Fruit fly (Drosophila melanogaster): ENCODE data around the gene Fur1.

The Fur1 gene

DNA sequence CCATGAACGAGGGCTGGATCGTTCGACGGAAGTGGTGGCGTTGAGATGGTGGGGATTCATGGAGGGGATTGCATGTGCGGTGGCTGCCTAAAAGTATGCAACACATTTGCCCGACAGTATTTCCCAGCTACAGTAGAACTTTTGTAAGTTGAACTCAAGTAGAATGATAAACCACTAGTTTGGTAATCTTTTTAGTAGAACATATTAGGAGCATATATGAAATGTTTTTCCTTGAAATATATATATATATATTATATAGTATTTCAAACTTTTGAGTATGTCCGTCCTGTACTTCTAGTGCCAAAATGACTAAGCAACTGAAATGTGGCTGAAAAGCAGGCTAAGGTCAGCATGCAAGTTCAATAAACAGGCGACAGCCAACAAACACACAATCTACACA lies 84.3 kb downstream of the Fur1 start (continued):
- TF ChIP-seq pho (GFP tag; optimal IDR thresholded peaks at IDR 0.05) (no peak), CG15011 (GFP tag; optimal IDR thresholded peaks at IDR 0.05) (no peak), gem (tag; optimal IDR thresholded peaks at IDR 0.05) (no peak), HLH4C (GFP tag; IDR thresholded peaks at IDR 0.05; ENCODE audit: partially characterized antibody) (no peak), slbo (GFP tag; IDR thresholded peaks at IDR 0.05) (0 out of 2 replicates have a peak, but pooled peaks have one; percentile 10), mirr (GFP tag; optimal IDR thresholded peaks at IDR 0.05) (no peak), CG32767 (GFP tag; IDR thresholded peaks at IDR 0.05) (no peak), CG30403 (GFP tag; optimal IDR thresholded peaks at IDR 0.05) (no peak), TFAM (GFP tag; optimal IDR thresholded peaks at IDR 0.05) (no peak), Deaf1 (tag; optimal IDR thresholded peaks at IDR 0.05) (no peak), CG6765 (GFP tag; optimal IDR thresholded peaks at IDR 0.05) (no peak), CG11247 (GFP tag; IDR thresholded peaks at IDR 0.05) (no peak), CG8924 (tag; optimal IDR thresholded peaks at IDR 0.05) (no peak), CG8089 (GFP tag; optimal IDR thresholded peaks at IDR 0.05) (no peak), eyg (GFP tag; optimal IDR thresholded peaks at IDR 0.05) (no peak), tap (tag; optimal IDR thresholded peaks at IDR 0.05) (no peak), CG4360 (GFP tag; IDR thresholded peaks at IDR 0.05) (no peak), ro (GFP tag; IDR thresholded peaks at IDR 0.05) (no peak), Ada2b (GFP tag; IDR thresholded peaks at IDR 0.05) (0 out of 2 replicates have a peak, but pooled peaks have one; percentile 24), chm (GFP tag; IDR thresholded peaks at IDR 0.05) (no peak), BEAF-32 (GFP tag; optimal IDR thresholded peaks at IDR 0.05) (no peak), pb (GFP tag; optimal IDR thresholded peaks at IDR 0.05) (no peak), Nf-YC (tag; optimal IDR thresholded peaks at IDR 0.05) (no peak), CG7372 (GFP tag; IDR thresholded peaks at IDR 0.05) (no peak), bcd (GFP tag; optimal IDR thresholded peaks at IDR 0.05) (no peak), CG10209 (GFP tag; optimal IDR thresholded peaks at IDR 0.05) (no peak), bigmax (GFP tag; optimal IDR thresholded peaks at IDR 0.05) (no peak), Poxn (GFP tag; IDR thresholded peaks at IDR 0.05) (no peak), CG7357 (GFP tag; IDR thresholded peaks at IDR 0.05) (0 out of 3 replicates have a peak, but pooled peaks have one; percentile 23), Ptx1 (GFP tag; IDR thresholded peaks at IDR 0.05) (0 out of 2 replicates have a peak, but pooled peaks have one; percentile 12), CG15269 (tag; optimal IDR thresholded peaks at IDR 0.05) (peak; percentile 2), CHES-1-like (GFP tag; optimal IDR thresholded peaks at IDR 0.05) (no peak), z (GFP tag; IDR thresholded peaks at IDR 0.05) (no peak), row (GFP tag; IDR thresholded peaks at IDR 0.05) (peak; percentile 47; the same call in 2 of the 3 replicates), p53 (GFP tag; optimal IDR thresholded peaks at IDR 0.05) (no peak)

DNA sequence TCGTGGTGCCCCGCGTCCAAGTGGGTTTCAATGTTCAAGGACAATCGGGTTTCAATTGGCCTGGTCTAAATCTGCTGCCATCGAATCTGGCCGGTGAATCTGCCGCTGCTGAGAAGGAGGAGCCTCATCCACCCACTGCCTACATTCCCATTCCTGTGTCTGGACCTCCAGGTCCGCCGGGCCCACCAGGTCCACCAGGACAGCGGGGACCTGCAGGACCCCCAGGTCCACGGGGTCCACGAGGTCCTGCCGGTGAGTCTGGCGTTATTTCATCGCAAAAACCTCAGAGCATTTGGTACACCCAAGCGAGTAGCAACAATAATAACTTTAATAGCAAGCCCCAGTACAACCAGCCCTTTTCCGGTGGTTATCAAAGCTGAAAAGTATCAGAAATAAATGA lies 88.7 kb downstream of the Fur1 start:
- 0 out of 3 replicates have a peak, but pooled peaks have one; percentile 30 for TF ChIP-seq CG11456 (GFP tag; IDR thresholded peaks at IDR 0.05)
- no peak for TF ChIP-seq CG6813 (GFP tag; optimal IDR thresholded peaks at IDR 0.05)
- TF ChIP-seq Hr39 (optimal IDR thresholded peaks at IDR 0.05), result peak; percentile 49
- TF ChIP-seq Hsf (GFP tag; optimal IDR thresholded peaks at IDR 0.05), result no peak

DNA sequence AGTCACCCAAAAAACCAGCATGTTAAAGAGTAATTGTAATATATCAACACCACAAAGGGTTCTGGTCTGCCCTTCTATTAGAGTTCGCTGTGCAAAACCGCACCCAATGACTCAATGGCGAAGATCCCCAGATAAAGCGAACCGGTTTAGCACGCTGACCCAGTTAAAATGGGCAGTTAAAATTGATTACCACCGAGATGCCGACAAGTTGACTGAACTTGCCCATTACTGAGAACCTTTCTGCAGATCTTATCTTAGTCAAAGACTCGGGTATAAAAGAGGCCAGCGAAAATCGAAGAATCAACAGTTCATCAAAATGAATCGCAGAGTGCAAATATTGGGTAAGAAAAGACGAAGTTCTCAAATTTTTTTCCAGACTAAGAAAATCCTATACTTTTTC lies 89.5 kb downstream of the Fur1 start, which contains the start of gene CG31437:
TSS of gene CG31437 (plus strand) at position 301 of the 400 bp plus-strand sequence.
- TF ChIP-seq caup (GFP tag; optimal IDR thresholded peaks at IDR 0.05; ENCODE audit: severe bottlenecking) (no peak), Antp (GFP tag; optimal IDR thresholded peaks at IDR 0.05) (no peak), Deaf1 (tag; optimal IDR thresholded peaks at IDR 0.05) (no peak), CG11696 (GFP tag; IDR thresholded peaks at IDR 0.05) (no peak), toy (GFP tag; IDR thresholded peaks at IDR 0.05) (no peak), CG4617 (GFP tag; optimal IDR thresholded peaks at IDR 0.05; ENCODE audit: borderline replicate concordance) (no peak), org-1 (GFP tag; optimal IDR thresholded peaks at IDR 0.05) (no peak), lov (optimal IDR thresholded peaks at IDR 0.05) (no peak), lov (GFP tag; IDR thresholded peaks at IDR 0.05) (no peak), run (tag; optimal IDR thresholded peaks at IDR 0.05) (no peak), CG11723 (GFP tag; optimal IDR thresholded peaks at IDR 0.05) (no peak), salm (tag; optimal IDR thresholded peaks at IDR 0.05) (no peak), CG12236 (GFP tag; optimal IDR thresholded peaks at IDR 0.05) (no peak), gce (GFP tag; IDR thresholded peaks at IDR 0.05) (no peak), en (GFP tag; optimal IDR thresholded peaks at IDR 0.05) (no peak)
